Fruit fly (Drosophila melanogaster) whole organism, embryonic: ENCODE measurements around the gene phr6-4.

Experiments used
- Asciz ChIP-seq: fragments of 200-800 bp; sonication (Bioruptor generic); optimal IDR thresholded peaks from 2 replicates; lab custom pipeline; 2017; ENCODE audit warnings: missing biosample characterization, mild to moderate bottlenecking, missing genetic modification characterization, missing genetic modification reagents
- CG18476 ChIP-seq: fragments of 200-800 bp; sonication (Bioruptor generic); optimal IDR thresholded peaks from 2 replicates; lab custom pipeline; 2016; ENCODE audit warnings: missing biosample characterization, mild to moderate bottlenecking, missing genetic modification characterization
- CG5180 ChIP-seq: fragments of 200-800 bp; sonication (Bioruptor generic); optimal IDR thresholded peaks from 3 replicates; lab custom pipeline; 2017; ENCODE audit warnings: missing biosample characterization, missing genetic modification characterization, mild to moderate bottlenecking, moderate library complexity, missing genetic modification reagents
- CG7372 ChIP-seq: fragments of 200-800 bp; sonication (Bioruptor generic); IDR thresholded peaks from 2 replicates; pipeline ENCODE4 v1.3.6; 2022; ENCODE audit warnings: missing biosample characterization, missing genetic modification characterization
- CG8290 ChIP-seq, 3 experiments: fragments of 200-800 bp; sonication (Bioruptor generic); optimal IDR thresholded peaks; 2 replicates each; lab custom pipeline; 2016 to 2019; ENCODE audit warnings: missing biosample characterization in 3 of 3, missing genetic modification characterization in 3 of 3, mild to moderate bottlenecking in 2 of 3, moderate library complexity in 1 of 3
- D19B ChIP-seq: fragments of 200-800 bp; sonication (Bioruptor generic); optimal IDR thresholded peaks from 2 replicates; lab custom pipeline; 2017; ENCODE audit warnings: missing biosample characterization, mild to moderate bottlenecking, missing genetic modification characterization
- Oli ChIP-seq: fragments of 200-800 bp; sonication (Bioruptor generic); optimal IDR thresholded peaks from 2 replicates; lab custom pipeline; 2018; ENCODE audit warnings: missing biosample characterization, mild to moderate bottlenecking, missing genetic modification characterization, moderate library complexity
- Spps ChIP-seq: fragments of 200-800 bp; sonication (Bioruptor generic); optimal IDR thresholded peaks from 2 replicates; lab custom pipeline; 2018; ENCODE audit warnings: missing biosample characterization, mild to moderate bottlenecking, missing genetic modification characterization
- inv ChIP-seq: fragments of 200-800 bp; sonication (Bioruptor generic); IDR thresholded peaks from 2 replicates; pipeline ENCODE4 v1.3.6; 2022; ENCODE audit warnings: missing biosample characterization, missing genetic modification characterization; ENCODE audit not compliant: partially characterized antibody
- pzg ChIP-seq: fragments of 200-800 bp; sonication (Bioruptor generic); optimal IDR thresholded peaks from 3 replicates; lab custom pipeline; 2018; ENCODE audit warnings: missing biosample characterization, mild to moderate bottlenecking, missing genetic modification characterization, moderate library complexity
- ranshi ChIP-seq: fragments of 200-800 bp; sonication (Bioruptor generic); IDR thresholded peaks from 2 replicates; pipeline ENCODE4 v1.3.6; 2022; ENCODE audit warnings: missing biosample characterization, missing genetic modification characterization
- seq ChIP-seq: fragments of 200-800 bp; sonication (Bioruptor generic); IDR thresholded peaks from 2 replicates; pipeline ENCODE4 v1.3.6; 2022; ENCODE audit warnings: missing biosample characterization, missing genetic modification characterization
- ttk ChIP-seq: fragments of 200-800 bp; sonication (Bioruptor generic); IDR thresholded peaks from 2 replicates; pipeline ENCODE4 v2.1.2; 2022; ENCODE audit warnings: missing biosample characterization, missing genetic modification characterization

DNA sequence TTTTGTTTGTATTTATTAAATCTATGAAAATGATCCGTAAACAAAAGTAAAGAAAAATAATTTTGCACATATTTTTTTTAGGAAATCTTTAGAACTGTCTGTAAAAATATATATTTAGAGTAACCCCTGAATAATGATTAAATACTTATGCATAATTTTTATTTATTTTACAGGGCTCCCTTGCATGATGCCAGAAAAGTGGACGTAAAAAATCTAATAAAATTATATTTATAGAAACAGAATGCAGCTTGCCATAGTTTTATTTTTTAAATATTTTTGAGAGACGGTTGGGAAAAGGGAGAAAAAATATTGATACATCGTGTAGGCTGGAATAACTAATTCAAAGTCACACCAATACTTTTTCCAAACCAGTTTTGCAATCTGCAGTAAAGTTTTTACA lies 3.0 kb upstream of the phr6-4 start, which contains the start of gene CG18810:
- TF ChIP-seq D19B (GFP tag; lab: Kevin White, UChicago) (no peak), ranshi (GFP tag; lab: Robert Waterston, UW) (no peak), CG18476 (GFP tag; lab: Kevin White, UChicago) (no peak), Oli (no peak), CG8290 (GFP tag; optimal IDR thresholded peaks at IDR 0.05; lab: Kevin White, UChicago) (no peak), CG8290 (tag; optimal IDR thresholded peaks at IDR 0.05; lab: Kevin White, UChicago) (no peak), inv (no peak), Asciz (GFP tag; lab: Kevin White, UChicago) (no peak), seq (GFP tag; lab: Robert Waterston, UW) (no peak), CG5180 (no peak), CG7372 (GFP tag; lab: Robert Waterston, UW) (no peak), Spps (no peak), ttk (no peak), pzg (GFP tag; lab: Kevin White, UChicago) (no peak)
